Fruit fly (Drosophila melanogaster) whole organism, pupa: ENCODE measurements around the gene anchor.

Experiments used
- CG10348 ChIP-seq: fragments of 200-800 bp; sonication (Bioruptor generic); IDR thresholded peaks from 2 replicates; pipeline ENCODE4 v1.3.6; 2022; ENCODE audit warnings: missing biosample characterization, missing genetic modification characterization
- CG12605 ChIP-seq: fragments of 200-800 bp; sonication (Bioruptor generic); IDR thresholded peaks from 2 replicates; pipeline ENCODE4 v1.3.6; 2022; ENCODE audit warnings: missing biosample characterization, missing genetic modification characterization
- CG13204 ChIP-seq: fragments of 200-800 bp; sonication (Bioruptor generic); optimal IDR thresholded peaks from 2 replicates; lab custom pipeline; 2018; ENCODE audit warnings: missing biosample characterization, mild to moderate bottlenecking, missing genetic modification characterization, moderate library complexity
- CG14655 ChIP-seq: fragments of 200-800 bp; sonication (Bioruptor generic); optimal IDR thresholded peaks from 3 replicates; lab custom pipeline; 2017; ENCODE audit warnings: mild to moderate bottlenecking, missing biosample characterization, missing genetic modification reagents, missing genetic modification characterization
- CG15710 ChIP-seq: fragments of 200-800 bp; sonication (Bioruptor generic); optimal IDR thresholded peaks from 2 replicates; lab custom pipeline; 2018; ENCODE audit warnings: missing biosample characterization, mild to moderate bottlenecking, missing genetic modification characterization, moderate library complexity
- CG17806 ChIP-seq: fragments of 200-800 bp; sonication (Bioruptor generic); optimal IDR thresholded peaks from 2 replicates; lab custom pipeline; 2018; ENCODE audit warnings: missing biosample characterization, mild to moderate bottlenecking, missing genetic modification characterization, moderate library complexity
- CG32121 ChIP-seq: fragments of 200-800 bp; sonication (Bioruptor generic); IDR thresholded peaks from 2 replicates; pipeline ENCODE4 v1.3.6; 2022; ENCODE audit warnings: missing biosample characterization, missing genetic modification characterization
- CG34367 ChIP-seq: fragments of 200-800 bp; sonication (Bioruptor generic); optimal IDR thresholded peaks from 2 replicates; lab custom pipeline; 2018; ENCODE audit warnings: missing biosample characterization, mild to moderate bottlenecking, missing genetic modification characterization
- CG4496 ChIP-seq: fragments of 200-800 bp; sonication (Bioruptor generic); IDR thresholded peaks from 3 replicates; pipeline ENCODE4 v1.3.6; 2022; ENCODE audit warnings: missing biosample characterization, missing genetic modification characterization
- CG8159 ChIP-seq: fragments of 200-800 bp; sonication (Bioruptor generic); optimal IDR thresholded peaks from 3 replicates; lab custom pipeline; 2018; ENCODE audit warnings: missing biosample characterization, mild to moderate bottlenecking, missing genetic modification characterization, moderate library complexity
- CG8301 ChIP-seq: fragments of 200-800 bp; sonication (Bioruptor generic); optimal IDR thresholded peaks from 2 replicates; lab custom pipeline; 2018; ENCODE audit warnings: missing biosample characterization, mild to moderate bottlenecking, missing genetic modification characterization
- CG9948 ChIP-seq: fragments of 200-800 bp; sonication (Bioruptor generic); optimal IDR thresholded peaks from 2 replicates; lab custom pipeline; 2018; ENCODE audit warnings: missing biosample characterization, mild to moderate bottlenecking, missing genetic modification characterization, moderate library complexity
- EcR ChIP-seq: fragments of 200-800 bp; sonication (Bioruptor generic); optimal IDR thresholded peaks from 3 replicates; lab custom pipeline; 2019; ENCODE audit warnings: missing biosample characterization, missing genetic modification characterization, mild to moderate bottlenecking, moderate library complexity, missing genetic modification reagents
- Ets98B ChIP-seq: fragments of 200-800 bp; sonication (Bioruptor generic); IDR thresholded peaks from 2 replicates; pipeline ENCODE4 v1.3.6; 2022; ENCODE audit warnings: missing biosample characterization, missing genetic modification characterization
- Pif1A ChIP-seq: fragments of 200-800 bp; sonication (Bioruptor generic); optimal IDR thresholded peaks from 3 replicates; lab custom pipeline; 2016; ENCODE audit warnings: missing biosample characterization, missing genetic modification characterization
- Pif1B ChIP-seq: fragments of 200-800 bp; sonication (Bioruptor generic); optimal IDR thresholded peaks from 3 replicates; lab custom pipeline; 2016; ENCODE audit warnings: missing biosample characterization, missing genetic modification characterization
- Snoo ChIP-seq: fragments of 200-800 bp; sonication (Bioruptor generic); optimal IDR thresholded peaks from 3 replicates; lab custom pipeline; 2017; ENCODE audit warnings: missing biosample characterization, mild to moderate bottlenecking, missing genetic modification characterization, inconsistent platforms
- fd96Ca ChIP-seq: fragments of 200-800 bp; sonication (Bioruptor generic); IDR thresholded peaks from 3 replicates; pipeline ENCODE4 v1.3.6; 2022; ENCODE audit warnings: missing biosample characterization, missing genetic modification characterization
- gl ChIP-seq: fragments of 200-800 bp; sonication (Bioruptor generic); optimal IDR thresholded peaks from 2 replicates; lab custom pipeline; 2018; ENCODE audit warnings: missing biosample characterization, mild to moderate bottlenecking, missing genetic modification characterization
- rn ChIP-seq: fragments of 200-800 bp; sonication (Bioruptor generic); IDR thresholded peaks from 2 replicates; pipeline ENCODE4 v1.3.6; 2022; ENCODE audit warnings: missing biosample characterization, missing genetic modification characterization

anchor gene

dm6 chr3L:17593174-17593573 is 28.4 kb upstream of the anchor start:
- TF ChIP-seq CG13204 (GFP tag; lab: Kevin White, UChicago) (peak; percentile 34), CG32121 (peak; percentile 65), fd96Ca (GFP tag; lab: Robert Waterston, UW) (peak; percentile 52; the same call in 1 of the 3 replicates), CG9948 (tag; lab: Kevin White, UChicago) (no peak), CG4496 (0 out of 3 replicates have a peak, but pooled peaks have one; percentile 31), gl (no peak), Ets98B (GFP tag; lab: Robert Waterston, UW) (peak; percentile 27; the same call in 1 of the 2 replicates)

- peak; percentile 32 for TF ChIP-seq EcR (GFP tag; lab: Kevin White, UChicago)
- TF ChIP-seq CG13204 (GFP tag; lab: Kevin White, UChicago) = peak; percentile 53
- no peak for TF ChIP-seq Pif1A (GFP tag; lab: Kevin White, UChicago)
Observed at dm6 chr3L:17595810-17596561, 25.6 kb upstream of the anchor start.

dm6 chr3L:17596897-17597296 is 24.7 kb upstream of the anchor start:
- peak; percentile 47 for TF ChIP-seq CG8159 (tag; lab: Kevin White, UChicago)
- TF ChIP-seq CG8301 (tag; lab: Kevin White, UChicago) = peak; percentile 25
- no peak for TF ChIP-seq CG12605 (GFP tag; lab: Robert Waterston, UW)

- TF ChIP-seq Pif1B = no peak
- TF ChIP-seq fd96Ca (GFP tag; lab: Robert Waterston, UW) = peak; percentile 43; the same call in 1 of the 3 replicates
- peak; percentile 15; the same call in 2 of the 3 replicates for TF ChIP-seq CG4496
- TF ChIP-seq CG15710 (tag; lab: Kevin White, UChicago) = peak; percentile 32
- peak; percentile 6 for TF ChIP-seq CG17806 (tag; lab: Kevin White, UChicago)
- peak; percentile 21 for TF ChIP-seq Ets98B (GFP tag; lab: Robert Waterston, UW)
- peak; percentile 60 for TF ChIP-seq CG32121
- peak; percentile 25 for TF ChIP-seq CG14655 (GFP tag; lab: Kevin White, UChicago)
- TF ChIP-seq CG12605 (GFP tag; lab: Robert Waterston, UW) = no peak
- TF ChIP-seq Pif1A (GFP tag; lab: Kevin White, UChicago) = no peak
Observed at dm6 chr3L:17603528-17604414, 17.9 kb upstream of the anchor start.

dm6 chr3L:17604891-17605290 is 16.7 kb upstream of the anchor start:
- TF ChIP-seq CG8159 (tag; lab: Kevin White, UChicago) (no peak), gl (no peak), CG17806 (tag; lab: Kevin White, UChicago) (no peak), CG4496 (no peak), CG34367 (no peak), CG9948 (tag; lab: Kevin White, UChicago) (no peak), Pif1A (GFP tag; lab: Kevin White, UChicago) (no peak), rn (GFP tag; lab: Robert Waterston, UW) (no peak), fd96Ca (GFP tag; lab: Robert Waterston, UW) (no peak), CG10348 (no peak), Pif1B (no peak)

dm6 chr3L:17606629-17607287 is 14.9 kb upstream of the anchor start:
- TF ChIP-seq CG12605 (GFP tag; lab: Robert Waterston, UW) (peak; percentile 56), gl (no peak), CG8301 (tag; lab: Kevin White, UChicago) (peak; percentile 10), CG32121 (peak; percentile 61), Pif1A (GFP tag; lab: Kevin White, UChicago) (peak; percentile 29), CG9948 (tag; lab: Kevin White, UChicago) (no peak), CG10348 (no peak), CG15710 (tag; lab: Kevin White, UChicago) (no peak), EcR (GFP tag; lab: Kevin White, UChicago) (peak; percentile 80), Ets98B (GFP tag; lab: Robert Waterston, UW) (peak; percentile 52; the same call in 1 of the 2 replicates), CG13204 (GFP tag; lab: Kevin White, UChicago) (no peak), Pif1B (peak; percentile 17), Snoo (tag; lab: Kevin White, UChicago) (no peak), CG4496 (peak; percentile 81), CG14655 (GFP tag; lab: Kevin White, UChicago) (peak; percentile 40), fd96Ca (GFP tag; lab: Robert Waterston, UW) (peak; percentile 49; the same call in 1 of the 3 replicates)
